Fruit fly (Drosophila melanogaster) whole organism, embryonic: ENCODE measurements around the gene CG17177.

Experiments
- Antp ChIP-seq: fragments of 200-800 bp; sonication (Bioruptor generic); optimal IDR thresholded peaks from 3 replicates; lab custom pipeline; 2016; ENCODE audit warnings: missing biosample characterization, missing genetic modification characterization
- Bteb2 ChIP-seq: fragments of 200-800 bp; sonication (Bioruptor generic); optimal IDR thresholded peaks from 2 replicates; lab custom pipeline; 2016; ENCODE audit warnings: missing biosample characterization, missing genetic modification characterization
- CG10209 ChIP-seq: fragments of 200-800 bp; sonication (Bioruptor generic); optimal IDR thresholded peaks from 3 replicates; lab custom pipeline; 2017; ENCODE audit warnings: missing biosample characterization, mild to moderate bottlenecking, missing genetic modification characterization, missing genetic modification reagents
- CG10274 ChIP-seq: fragments of 200-800 bp; sonication (Bioruptor generic); optimal IDR thresholded peaks from 3 replicates; lab custom pipeline; 2017; ENCODE audit warnings: missing biosample characterization, mild to moderate bottlenecking, missing genetic modification characterization
- CG10321 ChIP-seq: fragments of 200-800 bp; sonication (Bioruptor generic); IDR thresholded peaks from 2 replicates; pipeline ENCODE4 v1.3.6; 2022; ENCODE audit warnings: missing biosample characterization, missing genetic modification characterization
- CG1233 ChIP-seq: fragments of 200-800 bp; sonication (Bioruptor generic); optimal IDR thresholded peaks from 4 replicates; lab custom pipeline; 2018; ENCODE audit warnings: missing biosample characterization, mild to moderate bottlenecking, missing genetic modification characterization
- CG12391 ChIP-seq: fragments of 200-800 bp; sonication (Bioruptor generic); optimal IDR thresholded peaks from 3 replicates; lab custom pipeline; 2018; ENCODE audit warnings: missing biosample characterization, mild to moderate bottlenecking, missing genetic modification characterization, moderate library complexity
- CG14667 ChIP-seq: fragments of 200-800 bp; sonication (Bioruptor generic); IDR thresholded peaks from 2 replicates; pipeline ENCODE4 v1.3.6; 2022; ENCODE audit warnings: missing biosample characterization, missing genetic modification characterization
- CG17186 ChIP-seq: fragments of 200-800 bp; sonication (Bioruptor generic); optimal IDR thresholded peaks from 3 replicates; lab custom pipeline; 2017; ENCODE audit warnings: missing biosample characterization, missing genetic modification reagents, missing genetic modification characterization
- CG1832 ChIP-seq: fragments of 200-800 bp; sonication (Bioruptor generic); optimal IDR thresholded peaks from 2 replicates; lab custom pipeline; 2017; ENCODE audit warnings: missing biosample characterization, mild to moderate bottlenecking, missing genetic modification characterization, inconsistent platforms
- CG18476 ChIP-seq: fragments of 200-800 bp; sonication (Bioruptor generic); optimal IDR thresholded peaks from 2 replicates; lab custom pipeline; 2016; ENCODE audit warnings: missing biosample characterization, mild to moderate bottlenecking, missing genetic modification characterization
- CG2120 ChIP-seq: fragments of 200-800 bp; sonication (Bioruptor generic); optimal IDR thresholded peaks from 3 replicates; lab custom pipeline; 2016; ENCODE audit warnings: missing biosample characterization, missing genetic modification characterization
- CG2678 ChIP-seq: fragments of 200-800 bp; sonication (Bioruptor generic); optimal IDR thresholded peaks from 3 replicates; lab custom pipeline; 2019; ENCODE audit warnings: missing biosample characterization, mild to moderate bottlenecking, missing genetic modification characterization, moderate library complexity
- CG31224 ChIP-seq: fragments of 200-800 bp; sonication (Bioruptor generic); IDR thresholded peaks from 2 replicates; pipeline ENCODE4 v1.3.6; 2022; ENCODE audit warnings: missing biosample characterization, missing genetic modification characterization
- CG3281 ChIP-seq: fragments of 200-800 bp; sonication (Bioruptor generic); optimal IDR thresholded peaks from 3 replicates; lab custom pipeline; 2017; ENCODE audit warnings: missing biosample characterization, mild to moderate bottlenecking, missing genetic modification characterization
- CG3407 ChIP-seq: fragments of 200-800 bp; sonication (Bioruptor generic); optimal IDR thresholded peaks from 2 replicates; lab custom pipeline; 2018; ENCODE audit warnings: missing biosample characterization, mild to moderate bottlenecking, missing genetic modification characterization
- CG7928 ChIP-seq: fragments of 200-800 bp; sonication (Bioruptor generic); optimal IDR thresholded peaks from 2 replicates; lab custom pipeline; 2017; ENCODE audit warnings: missing biosample characterization, mild to moderate bottlenecking, missing genetic modification characterization
- CG8089 ChIP-seq: fragments of 200-800 bp; sonication (Bioruptor generic); optimal IDR thresholded peaks from 3 replicates; lab custom pipeline; 2016; ENCODE audit warnings: missing biosample characterization, missing genetic modification characterization
- CG8388 ChIP-seq: fragments of 200-800 bp; sonication (Bioruptor generic); optimal IDR thresholded peaks from 2 replicates; lab custom pipeline; 2019; ENCODE audit warnings: missing biosample characterization, mild to moderate bottlenecking, missing genetic modification characterization, moderate library complexity
- CHES-1-like ChIP-seq: fragments of 200-800 bp; sonication (Bioruptor generic); optimal IDR thresholded peaks from 2 replicates; lab custom pipeline; 2016; ENCODE audit warnings: missing biosample characterization, missing genetic modification characterization
- ERR ChIP-seq: fragments of 200-800 bp; sonication (Bioruptor generic); optimal IDR thresholded peaks from 2 replicates; lab custom pipeline; 2016; ENCODE audit warnings: missing biosample characterization, missing genetic modification characterization
- Fer2 ChIP-seq: fragments of 200-800 bp; sonication (Bioruptor generic); optimal IDR thresholded peaks from 2 replicates; lab custom pipeline; 2018; ENCODE audit warnings: missing biosample characterization, mild to moderate bottlenecking, missing genetic modification characterization, moderate library complexity
- Fer3 ChIP-seq: fragments of 200-800 bp; sonication (Bioruptor generic); optimal IDR thresholded peaks from 2 replicates; lab custom pipeline; 2018; ENCODE audit warnings: missing biosample characterization, mild to moderate bottlenecking, missing genetic modification characterization, moderate library complexity
- MTF-1 ChIP-seq: fragments of 200-800 bp; sonication (Bioruptor generic); optimal IDR thresholded peaks from 2 replicates; lab custom pipeline; 2018; ENCODE audit warnings: missing biosample characterization, mild to moderate bottlenecking, missing genetic modification characterization, borderline replicate concordance
- Xbp1 ChIP-seq: fragments of 200-800 bp; sonication (Bioruptor generic); optimal IDR thresholded peaks from 3 replicates; lab custom pipeline; 2016; ENCODE audit warnings: missing biosample characterization, mild to moderate bottlenecking, missing genetic modification characterization
- ash1 ChIP-seq: fragments of 200-800 bp; sonication (Bioruptor generic); optimal IDR thresholded peaks from 2 replicates; lab custom pipeline; 2018; ENCODE audit warnings: missing biosample characterization, mild to moderate bottlenecking, missing genetic modification characterization
- br ChIP-seq: fragments of >200 bp; optimal IDR thresholded peaks from 2 replicates; lab custom pipeline; 2017
- chif ChIP-seq, 2 experiments: fragments of 200-800 bp; sonication (Bioruptor generic); optimal IDR thresholded peaks; 3 replicates each; lab custom pipeline; 2016; ENCODE audit warnings: missing biosample characterization in 2 of 2, missing genetic modification characterization in 2 of 2
- chm ChIP-seq: fragments of 200-800 bp; sonication (Bioruptor generic); IDR thresholded peaks from 2 replicates; pipeline ENCODE4 v1.3.6; 2022; ENCODE audit warnings: missing biosample characterization, missing genetic modification characterization
- corto ChIP-seq: fragments of 200-800 bp; sonication (Bioruptor generic); optimal IDR thresholded peaks from 2 replicates; lab custom pipeline; 2016; ENCODE audit warnings: missing biosample characterization, mild to moderate bottlenecking, missing genetic modification characterization, moderate library complexity
- dimm ChIP-seq: fragments of 200-800 bp; sonication (Bioruptor generic); IDR thresholded peaks from 2 replicates; pipeline ENCODE4 v1.3.6; 2022; ENCODE audit warnings: missing biosample characterization, missing genetic modification characterization
- dmrt11E ChIP-seq: fragments of 200-800 bp; sonication (Bioruptor generic); optimal IDR thresholded peaks from 3 replicates; lab custom pipeline; 2018; ENCODE audit warnings: missing biosample characterization, mild to moderate bottlenecking, missing genetic modification characterization, moderate library complexity
- en ChIP-seq: fragments of 200-800 bp; sonication (Bioruptor generic); optimal IDR thresholded peaks from 2 replicates; lab custom pipeline; 2016; ENCODE audit warnings: missing biosample characterization, missing genetic modification characterization
- eyg ChIP-seq: fragments of 200-800 bp; sonication (Bioruptor generic); optimal IDR thresholded peaks from 3 replicates; lab custom pipeline; 2016; ENCODE audit warnings: missing biosample characterization, missing genetic modification characterization
- fd96Cb ChIP-seq: fragments of 200-800 bp; sonication (Bioruptor generic); optimal IDR thresholded peaks from 2 replicates; lab custom pipeline; 2018; ENCODE audit warnings: missing biosample characterization, mild to moderate bottlenecking, missing genetic modification characterization, moderate library complexity
- gem ChIP-seq: fragments of 200-800 bp; sonication (Bioruptor generic); optimal IDR thresholded peaks from 2 replicates; lab custom pipeline; 2019; ENCODE audit warnings: missing biosample characterization, mild to moderate bottlenecking, missing genetic modification characterization, moderate library complexity
- jing ChIP-seq: fragments of 200-800 bp; sonication (Bioruptor generic); optimal IDR thresholded peaks from 2 replicates; lab custom pipeline; 2018; ENCODE audit warnings: missing biosample characterization, mild to moderate bottlenecking, missing genetic modification characterization
- jumu ChIP-seq: fragments of 200-800 bp; sonication (Bioruptor generic); optimal IDR thresholded peaks from 3 replicates; lab custom pipeline; 2016; ENCODE audit warnings: missing biosample characterization, missing genetic modification characterization
- ken ChIP-seq: fragments of 200-800 bp; sonication (Bioruptor generic); IDR thresholded peaks from 3 replicates; pipeline ENCODE4 v1.3.6; 2022; ENCODE audit warnings: missing biosample characterization, missing genetic modification characterization
- kni ChIP-seq: fragments of 200-800 bp; sonication (Bioruptor generic); optimal IDR thresholded peaks from 3 replicates; lab custom pipeline; 2017; ENCODE audit warnings: mild to moderate bottlenecking, missing biosample characterization, missing genetic modification reagents, missing genetic modification characterization
- lab ChIP-seq: fragments of 200-800 bp; sonication (Bioruptor generic); optimal IDR thresholded peaks from 3 replicates; lab custom pipeline; 2017; ENCODE audit warnings: missing biosample characterization, missing genetic modification characterization, mild to moderate bottlenecking, moderate library complexity, missing genetic modification reagents
- lov ChIP-seq, 2 experiments: fragments of 200-800 bp in 1 of 2; fragments of >200 bp in 1 of 2; sonication (Bioruptor generic) in 1 of 2; IDR thresholded peaks in 1 of 2; optimal IDR thresholded peaks in 1 of 2; 2 replicates in 1 of 2; 3 replicates in 1 of 2; pipeline versions ENCODE4 v1.3.6 to Lab custom; 2017 to 2022; ENCODE audit warnings: missing biosample characterization in 1 of 2, missing genetic modification characterization in 1 of 2
- mirr ChIP-seq: fragments of 200-800 bp; sonication (Bioruptor generic); optimal IDR thresholded peaks from 3 replicates; lab custom pipeline; 2018; ENCODE audit warnings: missing biosample characterization, mild to moderate bottlenecking, missing genetic modification characterization
- pnt ChIP-seq: fragments of 200-800 bp; sonication (Bioruptor generic); optimal IDR thresholded peaks from 3 replicates; lab custom pipeline; 2016; ENCODE audit warnings: missing biosample characterization, missing genetic modification characterization
- sob ChIP-seq: fragments of 200-800 bp; sonication (Bioruptor generic); IDR thresholded peaks from 2 replicates; pipeline ENCODE4 v1.3.6; 2022; ENCODE audit warnings: missing biosample characterization, missing genetic modification characterization
- tna ChIP-seq: fragments of 200-800 bp; sonication (Bioruptor generic); IDR thresholded peaks from 2 replicates; pipeline ENCODE4 v1.3.6; 2022; ENCODE audit warnings: missing biosample characterization, missing genetic modification characterization; ENCODE audit not compliant: partially characterized antibody
- tx ChIP-seq: fragments of 200-800 bp; sonication (Bioruptor generic); optimal IDR thresholded peaks from 2 replicates; lab custom pipeline; 2016; ENCODE audit warnings: missing biosample characterization, missing genetic modification characterization
- wdn ChIP-seq: fragments of 200-800 bp; sonication (Bioruptor generic); IDR thresholded peaks from 2 replicates; pipeline ENCODE4 v1.3.6; 2022; ENCODE audit warnings: missing biosample characterization, missing genetic modification characterization
- zfh1 ChIP-seq: fragments of 200-800 bp; sonication (Bioruptor generic); IDR thresholded peaks from 3 replicates; pipeline ENCODE4 v1.3.6; 2022; ENCODE audit warnings: missing biosample characterization, missing genetic modification characterization

Gene CG17177

DNA sequence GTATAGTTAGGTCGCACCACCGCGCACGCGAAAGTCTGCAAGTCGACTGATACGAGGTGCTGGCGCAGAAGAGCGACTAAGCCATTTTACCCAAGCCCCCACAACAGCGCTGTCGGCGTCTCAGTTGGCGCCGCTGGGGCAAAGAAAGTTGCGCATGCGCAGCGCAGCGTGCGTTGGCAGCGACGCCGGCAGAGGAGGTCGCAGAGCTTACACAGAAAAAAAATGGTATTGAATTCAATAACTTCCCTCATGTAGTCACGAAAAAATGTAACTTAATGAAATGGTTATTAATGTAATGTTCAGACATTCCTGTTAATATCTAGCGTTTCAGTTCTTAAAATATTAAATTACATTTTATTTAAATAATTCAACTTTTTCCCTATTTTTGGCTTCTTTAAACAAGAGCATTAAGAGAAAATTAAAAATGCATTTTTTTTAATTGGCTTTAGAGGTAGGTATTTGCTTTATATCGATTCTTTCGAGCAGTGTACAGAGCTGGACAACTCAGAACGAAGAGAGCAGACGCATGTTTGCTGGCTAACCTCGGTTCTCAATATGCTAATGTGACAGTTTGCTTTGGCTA, 23.3 kb downstream of the CG17177 start, which contains the start of gene CG4914 (continued):
- TF ChIP-seq CG3281 (GFP tag; lab: Kevin White, UChicago) (peak; percentile 61), CG10274 (GFP tag; lab: Kevin White, UChicago) (peak; percentile 36), CG10209 (peak; percentile 79), eyg (no peak), mirr (GFP tag; lab: Kevin White, UChicago) (no peak), Bteb2 (peak; percentile 42), dimm (GFP tag; lab: Robert Waterston, UW) (peak; percentile 40; the same call in 1 of the 2 replicates), Antp (no peak), chif (GFP tag; optimal IDR thresholded peaks at IDR 0.05; lab: Kevin White, UChicago) (peak in 1 of 2 experiments; percentile 42), CG2120 (peak; percentile 56), gem (tag; lab: Kevin White, UChicago) (peak; percentile 94), CG7928 (GFP tag; lab: Kevin White, UChicago) (no peak), lab (GFP tag; lab: Kevin White, UChicago) (peak; percentile 74), CG18476 (GFP tag; lab: Kevin White, UChicago) (peak; percentile 60), jumu (GFP tag; lab: Kevin White, UChicago) (no peak), en (GFP tag; lab: Kevin White, UChicago) (no peak), ash1 (GFP tag; lab: Kevin White, UChicago) (no peak), CG17186 (GFP tag; lab: Kevin White, UChicago) (peak; percentile 13), tna (GFP tag; lab: Robert Waterston, UW) (no peak), kni (GFP tag; lab: Kevin White, UChicago) (no peak), wdn (no peak), CHES-1-like (GFP tag; lab: Kevin White, UChicago) (no peak), dmrt11E (peak; percentile 92), ERR (GFP tag; lab: Kevin White, UChicago) (no peak), CG3407 (GFP tag; lab: Kevin White, UChicago) (peak; percentile 80), CG31224 (GFP tag; lab: Robert Waterston, UW) (peak; percentile 55), br (lab: Kevin White, UChicago) (no peak), CG1832 (no peak), CG1233 (GFP tag; lab: Kevin White, UChicago) (peak; percentile 41), Fer3 (peak; percentile 55), jing (peak; percentile 31), CG8388 (GFP tag; lab: Kevin White, UChicago) (peak; percentile 88), fd96Cb (tag; lab: Kevin White, UChicago) (peak; percentile 74), lov (optimal IDR thresholded peaks at IDR 0.05; lab: Kevin White, UChicago) (no peak), lov (GFP tag; IDR thresholded peaks at IDR 0.05; lab: Robert Waterston, UW) (0 out of 3 replicates have a peak, but pooled peaks have one; percentile 60), CG8089 (peak; percentile 12), zfh1 (GFP tag; lab: Robert Waterston, UW) (peak; percentile 79), ken (GFP tag; lab: Robert Waterston, UW) (no peak), CG12391 (tag; lab: Kevin White, UChicago) (peak; percentile 89), sob (no peak), corto (GFP tag; lab: Kevin White, UChicago) (no peak), CG14667 (GFP tag; lab: Robert Waterston, UW) (peak; percentile 36; the same call in 1 of the 2 replicates), chm (GFP tag; lab: Robert Waterston, UW) (0 out of 2 replicates have a peak, but pooled peaks have one; percentile 16), Xbp1 (peak; percentile 65), tx (GFP tag; lab: Kevin White, UChicago) (no peak), CG2678 (tag; lab: Kevin White, UChicago) (peak; percentile 85), CG10321 (GFP tag; lab: Robert Waterston, UW) (no peak), Fer2 (tag; lab: Kevin White, UChicago) (no peak), pnt (GFP tag; lab: Kevin White, UChicago) (no peak), MTF-1 (GFP tag; lab: Kevin White, UChicago) (no peak)
